Worm (Caenorhabditis elegans): ENCODE results near the gene unc-105.

The unc-105 gene

DNA sequence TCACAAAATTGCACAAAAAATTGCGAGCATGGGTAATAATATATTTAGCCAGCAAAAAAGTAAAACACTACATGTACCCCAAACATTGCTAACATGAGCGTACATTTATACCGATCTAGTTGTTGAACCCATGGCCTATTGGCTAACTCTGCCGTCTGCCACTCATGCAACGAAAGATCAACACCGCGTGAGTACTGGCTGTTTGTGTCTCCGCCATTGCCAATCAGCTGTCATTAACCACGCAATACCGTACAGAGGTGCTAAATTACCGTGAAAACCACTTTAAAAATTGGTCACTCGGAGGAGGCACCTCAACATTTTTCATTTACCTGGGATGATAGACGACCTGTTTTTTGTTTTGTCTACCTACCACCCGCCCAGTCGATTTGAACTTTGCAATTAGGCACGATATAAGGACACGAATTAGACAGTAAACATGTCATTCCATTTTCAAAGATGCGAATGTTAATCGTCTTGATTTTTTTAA lies 40.9 kb upstream of the unc-105 start, which contains the start of gene K02C4.2 (continued):
- TF ChIP-seq bed-1 (GFP tag; IDR thresholded peaks at IDR 0.05) (no peak), B0035.1 (tag; optimal IDR thresholded peaks at IDR 0.05) (peak; percentile 19), snpc-1.1 (tag; optimal IDR thresholded peaks at IDR 0.05; ENCODE audit: insufficient read depth) (peak; percentile 34), tlf-1 (GFP tag; optimal IDR thresholded peaks at IDR 0.05) (peak; percentile 75), B0261.1 (tag; optimal IDR thresholded peaks at IDR 0.05) (peak; percentile 84), ZK185.1 (tag; optimal IDR thresholded peaks at IDR 0.05; ENCODE audit: poor library complexity, severe bottlenecking) (peak; percentile 86), unc-130 (GFP tag; optimal IDR thresholded peaks at IDR 0.05) (peak; percentile 68), ztf-3 (GFP tag; optimal IDR thresholded peaks at IDR 0.05) (peak; percentile 69), ztf-6 (GFP tag; IDR thresholded peaks at IDR 0.05) (no peak), egrh-3 (GFP tag; IDR thresholded peaks at IDR 0.05) (no peak), cebp-2 (GFP tag; IDR thresholded peaks at IDR 0.05) (no peak), atf-7 (tag; optimal IDR thresholded peaks at IDR 0.05) (peak; percentile 59), sea-2 (GFP tag; IDR thresholded peaks at IDR 0.05) (0 out of 2 replicates have a peak, but pooled peaks have one; percentile 58), hlh-26 (GFP tag; conservative IDR thresholded peaks at IDR 0.05) (no peak), lsy-27 (tag; optimal IDR thresholded peaks at IDR 0.05; ENCODE audit: borderline replicate concordance, insufficient read depth) (no peak), ama-1 (optimal IDR thresholded peaks at IDR 0.05) (no peak), ama-1 (GFP tag; optimal IDR thresholded peaks at IDR 0.05) (peak in 1 of 2 experiments; percentile 81), lin-40 (tag; optimal IDR thresholded peaks at IDR 0.05) (peak; percentile 69), ceh-79 (tag; optimal IDR thresholded peaks at IDR 0.05) (peak; percentile 56), athp-1 (tag; optimal IDR thresholded peaks at IDR 0.05) (peak; percentile 60), mcd-1 (GFP tag; IDR thresholded peaks at IDR 0.05) (peak; percentile 66), zfh-2 (GFP tag; conservative IDR thresholded peaks at IDR 0.05) (no peak), F37B4.10 (GFP tag; IDR thresholded peaks at IDR 0.05) (0 out of 2 replicates have a peak, but pooled peaks have one; percentile 35), chd-7 (tag; optimal IDR thresholded peaks at IDR 0.05) (peak; percentile 90), rcor-1 (GFP tag; IDR thresholded peaks at IDR 0.05) (peak; percentile 77), ceh-40 (GFP tag; IDR thresholded peaks at IDR 0.05) (peak; percentile 57; the same call in 1 of the 2 replicates), nfyb-1 (GFP tag; IDR thresholded peaks at IDR 0.05) (peak; percentile 91), F22D6.2 (tag; optimal IDR thresholded peaks at IDR 0.05) (no peak), madf-8 (GFP tag; conservative IDR thresholded peaks at IDR 0.05) (no peak), attf-5 (GFP tag; optimal IDR thresholded peaks at IDR 0.05) (peak; percentile 72), mes-4 (tag; optimal IDR thresholded peaks at IDR 0.05) (peak; percentile 81), xnd-1 (tag; optimal IDR thresholded peaks at IDR 0.05) (peak; percentile 17), ekl-4 (GFP tag; IDR thresholded peaks at IDR 0.05) (peak; percentile 74), ceh-27 (GFP tag; optimal IDR thresholded peaks at IDR 0.05) (peak; percentile 93), lin-26 (GFP tag; IDR thresholded peaks at IDR 0.05) (peak; percentile 95), tbp1 (GFP tag; optimal IDR thresholded peaks at IDR 0.05) (peak; percentile 95), B0019.2 (GFP tag; conservative IDR thresholded peaks at IDR 0.05) (0 out of 2 replicates have a peak, but pooled peaks have one; percentile 40), F23B12.7 (tag; optimal IDR thresholded peaks at IDR 0.05; ENCODE audit: insufficient read depth) (peak; percentile 76), C06A6.2 (GFP tag; conservative IDR thresholded peaks at IDR 0.05) (peak; percentile 55; the same call in 1 of the 2 replicates), F49E8.2 (tag; optimal IDR thresholded peaks at IDR 0.05; ENCODE audit: insufficient read depth) (peak; percentile 75), mxl-1 (tag; optimal IDR thresholded peaks at IDR 0.05) (peak; percentile 87), efl-1 (GFP tag; optimal IDR thresholded peaks at IDR 0.05) (no peak), nfya-1 (tag; optimal IDR thresholded peaks at IDR 0.05; ENCODE audit: borderline replicate concordance, insufficient read depth) (no peak), rpc-1 (optimal IDR thresholded peaks at IDR 0.05) (peak; percentile 97), rpc-1 (tag; optimal IDR thresholded peaks at IDR 0.05) (peak; percentile 93), ztf-18 (tag; optimal IDR thresholded peaks at IDR 0.05) (peak; percentile 83), Y53F4B.3 (GFP tag; IDR thresholded peaks at IDR 0.05) (no peak), F57A8.1 (GFP tag; optimal IDR thresholded peaks at IDR 0.05) (no peak), ztf-26 (tag; optimal IDR thresholded peaks at IDR 0.05) (peak; percentile 79)

Measured in whole organism, young adult.